Worm (Caenorhabditis elegans) whole organism, L1 larva: ENCODE results near the gene C34D10.5.

ENCODE experiments used
- C04F5.9 ChIP-seq: sonication (generic microtip); optimal IDR thresholded peaks from 2 replicates; lab custom pipeline; 2016; ENCODE audit warnings: missing genetic modification characterization, missing compliant biosample characterization
- C16A3.4 ChIP-seq: fragments of 150-350 bp; optimal IDR thresholded peaks from 2 replicates; lab custom pipeline; 2014; ENCODE audit warnings: missing biosample characterization, missing genetic modification characterization
- C34B4.2 ChIP-seq: sonication (generic microtip); optimal IDR thresholded peaks from 2 replicates; lab custom pipeline; 2017; ENCODE audit warnings: mild to moderate bottlenecking, missing genetic modification characterization, missing compliant biosample characterization
- F16B12.6 ChIP-seq: fragments of 150-350 bp; optimal IDR thresholded peaks from 2 replicates; lab custom pipeline; 2014; ENCODE audit warnings: missing biosample characterization, missing genetic modification characterization
- Y116A8C.19 ChIP-seq: sonication (generic microtip); optimal IDR thresholded peaks from 2 replicates; lab custom pipeline; 2016; ENCODE audit warnings: missing compliant biosample characterization, missing genetic modification characterization, borderline replicate concordance
- aly-2 ChIP-seq: fragments of 150-350 bp; optimal IDR thresholded peaks from 2 replicates; lab custom pipeline; 2014; ENCODE audit warnings: missing biosample characterization, missing genetic modification characterization
- ama-1 ChIP-seq: fragments of 150-350 bp; optimal IDR thresholded peaks from 2 replicates; lab custom pipeline; 2014
- blmp-1 ChIP-seq: fragments of 150-350 bp; optimal IDR thresholded peaks from 2 replicates; lab custom pipeline; 2014; ENCODE audit warnings: missing biosample characterization, missing genetic modification characterization
- ceh-8 ChIP-seq: fragments of 200-800 bp; sonication (Bioruptor generic); optimal IDR thresholded peaks from 2 replicates; lab custom pipeline; 2018; ENCODE audit warnings: mild to moderate bottlenecking, missing genetic modification characterization, moderate library complexity, missing compliant biosample characterization
- ceh-82 ChIP-seq, 3 experiments: fragments of 150-350 bp in 1 of 3; sonication (generic microtip) in 2 of 3; optimal IDR thresholded peaks; 2 replicates each; lab custom pipeline; 2014 to 2017; ENCODE audit warnings: missing biosample characterization in 3 of 3, missing genetic modification characterization in 3 of 3
- dpl-1 ChIP-seq, 3 experiments: fragments of 150-350 bp in 2 of 3; sonication (generic microtip) in 1 of 3; optimal IDR thresholded peaks; 2 replicates each; lab custom pipeline; 2014 to 2017; ENCODE audit warnings: missing biosample characterization in 3 of 3, missing genetic modification characterization in 3 of 3, missing genetic modification reagents in 3 of 3
- egl-13 ChIP-seq: sonication (generic microtip); optimal IDR thresholded peaks from 2 replicates; lab custom pipeline; 2016; ENCODE audit warnings: missing genotype, missing genetic modification reagents, missing genetic modification characterization, missing compliant biosample characterization
- egl-27 ChIP-seq, 2 experiments: fragments of 150-350 bp in 1 of 2; sonication (generic microtip); optimal IDR thresholded peaks; 3 replicates each; lab custom pipeline; 2017 to 2018; ENCODE audit warnings: missing biosample characterization in 2 of 2, missing genetic modification characterization in 2 of 2, missing genetic modification reagents in 2 of 2
- elt-2 ChIP-seq: sonication (generic microtip); optimal IDR thresholded peaks from 2 replicates; lab custom pipeline; 2016; ENCODE audit warnings: missing genetic modification characterization, mild to moderate bottlenecking, inconsistent platforms, missing compliant biosample characterization, missing genetic modification reagents
- elt-3 ChIP-seq, 6 experiments: fragments of 150-350 bp in 1 of 6; sonication (generic microtip); optimal IDR thresholded peaks; 2 replicates each; lab custom pipeline; 2017 to 2018; ENCODE audit warnings: missing biosample characterization in 6 of 6, missing genetic modification characterization in 6 of 6, inconsistent platforms in 1 of 6
- ets-5 ChIP-seq: fragments of 200-800 bp; sonication (Bioruptor generic); IDR thresholded peaks from 2 replicates; pipeline ENCODE4 v1.3.6; 2022; ENCODE audit warnings: missing genetic modification characterization, missing compliant biosample characterization
- fkh-10 ChIP-seq: sonication (generic microtip); optimal IDR thresholded peaks from 2 replicates; lab custom pipeline; 2017; ENCODE audit warnings: missing biosample characterization, missing genetic modification reagents, missing genetic modification characterization
- fos-1 ChIP-seq: fragments of 150-350 bp; optimal IDR thresholded peaks from 2 replicates; lab custom pipeline; 2014; ENCODE audit warnings: missing biosample characterization, missing genetic modification characterization
- hpl-2 ChIP-seq: fragments of 150-350 bp; optimal IDR thresholded peaks from 2 replicates; lab custom pipeline; 2014; ENCODE audit warnings: missing biosample characterization, missing genetic modification reagents, missing genetic modification characterization
- irx-1 ChIP-seq: sonication (generic microtip); optimal IDR thresholded peaks from 2 replicates; lab custom pipeline; 2016; ENCODE audit warnings: missing genetic modification characterization, missing compliant biosample characterization
- isw-1 ChIP-seq: fragments of 200-800 bp; sonication (Bioruptor generic); IDR thresholded peaks from 2 replicates; pipeline ENCODE4 v1.3.6; 2022; ENCODE audit warnings: missing genetic modification characterization, missing compliant biosample characterization
- jun-1 ChIP-seq: fragments of 150-350 bp; optimal IDR thresholded peaks from 2 replicates; lab custom pipeline; 2014; ENCODE audit warnings: missing biosample characterization, missing genetic modification reagents, missing genetic modification characterization
- lin-14 ChIP-seq: fragments of 200-800 bp; sonication (Bioruptor generic); optimal IDR thresholded peaks from 2 replicates; lab custom pipeline; 2018; ENCODE audit warnings: mild to moderate bottlenecking, missing genetic modification characterization, moderate library complexity, missing compliant biosample characterization
- lin-15B ChIP-seq: fragments of 150-350 bp; sonication (generic microtip); optimal IDR thresholded peaks from 3 replicates; lab custom pipeline; 2014; ENCODE audit warnings: missing biosample characterization, missing genetic modification characterization
- lin-35 ChIP-seq, 2 experiments: fragments of 150-350 bp; optimal IDR thresholded peaks; 2 replicates each; lab custom pipeline; 2014; ENCODE audit warnings: missing biosample characterization in 2 of 2, missing genetic modification characterization in 2 of 2, missing genetic modification reagents in 2 of 2
- lin-39 ChIP-seq: fragments of 150-350 bp; optimal IDR thresholded peaks from 2 replicates; lab custom pipeline; 2014; ENCODE audit warnings: missing biosample characterization, missing genetic modification reagents, missing genetic modification characterization
- mdl-1 ChIP-seq, 2 experiments: fragments of 150-350 bp; optimal IDR thresholded peaks; 2 replicates each; lab custom pipeline; 2014 to 2017; ENCODE audit warnings: missing biosample characterization in 2 of 2, missing genetic modification characterization in 2 of 2, inconsistent platforms in 1 of 2
- mep-1 ChIP-seq: fragments of 150-350 bp; optimal IDR thresholded peaks from 2 replicates; lab custom pipeline; 2014; ENCODE audit warnings: missing biosample characterization, missing genetic modification characterization
- nhr-11 ChIP-seq: fragments of 150-350 bp; optimal IDR thresholded peaks from 2 replicates; lab custom pipeline; 2014; ENCODE audit warnings: missing biosample characterization, missing genetic modification characterization
- nhr-12 ChIP-seq: sonication (generic microtip); optimal IDR thresholded peaks from 2 replicates; lab custom pipeline; 2017; ENCODE audit warnings: missing biosample characterization, missing genetic modification characterization
- nhr-20 ChIP-seq: sonication (generic microtip); optimal IDR thresholded peaks from 2 replicates; lab custom pipeline; 2016; ENCODE audit warnings: mild to moderate bottlenecking, missing genetic modification characterization, missing compliant biosample characterization
- nhr-28 ChIP-seq: fragments of 150-350 bp; optimal IDR thresholded peaks from 2 replicates; lab custom pipeline; 2014; ENCODE audit warnings: missing biosample characterization, missing genetic modification characterization
- nhr-71 ChIP-seq: sonication (generic microtip); optimal IDR thresholded peaks from 2 replicates; lab custom pipeline; 2016; ENCODE audit warnings: mild to moderate bottlenecking, missing genetic modification characterization, moderate library complexity, missing compliant biosample characterization
- nhr-76 ChIP-seq: sonication (generic microtip); optimal IDR thresholded peaks from 2 replicates; lab custom pipeline; 2017; ENCODE audit warnings: missing biosample characterization, missing genetic modification characterization
- nhr-77 ChIP-seq: fragments of 150-350 bp; optimal IDR thresholded peaks from 2 replicates; lab custom pipeline; 2014; ENCODE audit warnings: missing biosample characterization, missing genetic modification characterization
- nhr-84 ChIP-seq: sonication (generic microtip); optimal IDR thresholded peaks from 2 replicates; lab custom pipeline; 2017; ENCODE audit warnings: missing biosample characterization, missing genetic modification characterization
- nhr-90 ChIP-seq: sonication (generic microtip); optimal IDR thresholded peaks from 2 replicates; lab custom pipeline; 2016; ENCODE audit warnings: mild to moderate bottlenecking, missing genetic modification characterization, missing compliant biosample characterization; ENCODE audit not compliant: poor library complexity
- rnt-1 ChIP-seq: sonication (generic microtip); optimal IDR thresholded peaks from 2 replicates; lab custom pipeline; 2016; ENCODE audit warnings: mild to moderate bottlenecking, missing genetic modification characterization, moderate library complexity, missing compliant biosample characterization
- skn-1 ChIP-seq: fragments of 150-350 bp; optimal IDR thresholded peaks from 2 replicates; lab custom pipeline; 2014; ENCODE audit warnings: missing biosample characterization, missing genetic modification characterization
- snpc-4 ChIP-seq: fragments of 150-350 bp; optimal IDR thresholded peaks from 2 replicates; lab custom pipeline; 2014; ENCODE audit warnings: missing biosample characterization, missing genetic modification characterization
- snu-23 ChIP-seq: sonication (generic microtip); optimal IDR thresholded peaks from 2 replicates; lab custom pipeline; 2016; ENCODE audit warnings: missing genetic modification characterization, missing compliant biosample characterization
- sox-4 ChIP-seq: sonication (generic microtip); optimal IDR thresholded peaks from 2 replicates; lab custom pipeline; 2016; ENCODE audit warnings: missing genetic modification characterization, missing compliant biosample characterization
- tbx-2 ChIP-seq: sonication (generic microtip); optimal IDR thresholded peaks from 2 replicates; lab custom pipeline; 2016; ENCODE audit warnings: missing genetic modification characterization, missing compliant biosample characterization
- tlp-1 ChIP-seq: fragments of 150-350 bp; optimal IDR thresholded peaks from 2 replicates; lab custom pipeline; 2014; ENCODE audit warnings: missing biosample characterization, missing genetic modification characterization
- unc-130 ChIP-seq: fragments of 150-350 bp; optimal IDR thresholded peaks from 2 replicates; lab custom pipeline; 2017; ENCODE audit warnings: missing biosample characterization, missing genetic modification characterization, inconsistent platforms
- unc-30 ChIP-seq: sonication (generic microtip); optimal IDR thresholded peaks from 2 replicates; lab custom pipeline; 2017; ENCODE audit warnings: missing biosample characterization, missing genetic modification characterization
- unc-86 ChIP-seq: sonication (generic microtip); optimal IDR thresholded peaks from 2 replicates; lab custom pipeline; 2016; ENCODE audit warnings: missing genetic modification characterization, missing compliant biosample characterization
- unc-98 ChIP-seq: fragments of 200-800 bp; sonication (Bioruptor generic); IDR thresholded peaks from 2 replicates; pipeline ENCODE4 v1.3.6; 2022; ENCODE audit warnings: missing genetic modification characterization, missing compliant biosample characterization
- vab-15 ChIP-seq: sonication (generic microtip); optimal IDR thresholded peaks from 2 replicates; lab custom pipeline; 2017; ENCODE audit warnings: missing genotype, mild to moderate bottlenecking, missing genetic modification characterization, missing compliant biosample characterization
- xbp-1 ChIP-seq: sonication (generic microtip); optimal IDR thresholded peaks from 2 replicates; lab custom pipeline; 2016; ENCODE audit warnings: missing genetic modification characterization, missing compliant biosample characterization
- ztf-11 ChIP-seq, 2 experiments: sonication (generic microtip); optimal IDR thresholded peaks; 2 replicates each; lab custom pipeline; 2016 to 2017; ENCODE audit warnings: missing genetic modification characterization in 2 of 2, missing biosample characterization in 1 of 2, missing compliant biosample characterization in 1 of 2

Gene C34D10.5

DNA sequence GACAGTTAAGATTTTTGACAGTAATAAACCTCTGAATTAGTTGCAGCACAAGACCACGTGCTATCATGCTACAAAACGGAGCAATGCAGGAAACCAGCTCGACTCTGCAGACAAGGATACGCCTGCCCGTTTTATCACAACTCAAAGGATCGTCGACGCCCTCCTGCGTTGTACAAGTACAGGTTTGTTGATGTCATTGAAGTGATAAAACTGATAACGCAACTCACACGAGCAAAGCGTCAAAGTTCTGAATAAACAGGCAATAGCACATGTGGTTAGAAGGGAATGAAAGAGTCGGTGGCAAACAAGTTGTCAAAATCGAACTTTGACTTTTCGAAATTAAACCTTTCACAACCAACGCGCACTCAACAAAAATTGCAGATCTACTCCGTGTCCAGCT is 4.9 kb downstream of the C34D10.5 start:
- TF ChIP-seq snu-23 (GFP tag; lab: Kevin White, UChicago) (no peak), C04F5.9 (tag; lab: Kevin White, UChicago) (no peak), jun-1 (peak; percentile 23), hpl-2 (GFP tag; lab: Kevin White, UChicago) (no peak), ceh-8 (GFP tag; lab: Kevin White, UChicago) (no peak), nhr-90 (tag; lab: Kevin White, UChicago) (peak; percentile 6), lin-39 (tag; lab: Kevin White, UChicago) (no peak), mep-1 (tag; lab: Kevin White, UChicago) (no peak), nhr-28 (tag; lab: Kevin White, UChicago) (no peak), ets-5 (no peak), mdl-1 (tag; optimal IDR thresholded peaks at IDR 0.05; lab: Kevin White, UChicago) (peak in 1 of 2 experiments; percentile 60), nhr-11 (no peak), nhr-84 (tag; lab: Kevin White, UChicago) (no peak), lin-35 (GFP tag; optimal IDR thresholded peaks at IDR 0.05; lab: Kevin White, UChicago) (peak in 1 of 2 experiments; percentile 60), nhr-12 (no peak), nhr-71 (peak; percentile 4), ama-1 (lab: Kevin White, UChicago) (no peak), egl-27 (tag; optimal IDR thresholded peaks at IDR 0.05; lab: Kevin White, UChicago) (no peak), fos-1 (no peak), elt-2 (tag; lab: Kevin White, UChicago) (peak; percentile 80), skn-1 (tag; lab: Kevin White, UChicago) (no peak)

ce11 chrX:8026709-8027108 is 8.9 kb downstream of the C34D10.5 start:
- TF ChIP-seq nhr-77 (tag; lab: Kevin White, UChicago) (no peak), rnt-1 (tag; lab: Kevin White, UChicago) (peak; percentile 27), blmp-1 (tag; lab: Kevin White, UChicago) (peak; percentile 72), nhr-20 (tag; lab: Kevin White, UChicago) (peak; percentile 64), tbx-2 (tag; lab: Kevin White, UChicago) (no peak), lin-14 (GFP tag; lab: Kevin White, UChicago) (peak; percentile 64), mep-1 (tag; lab: Kevin White, UChicago) (no peak), F16B12.6 (tag; lab: Kevin White, UChicago) (no peak), ceh-82 (tag; optimal IDR thresholded peaks at IDR 0.05; lab: Kevin White, UChicago) (no peak), mdl-1 (tag; optimal IDR thresholded peaks at IDR 0.05; lab: Kevin White, UChicago) (peak in 1 of 2 experiments; percentile 40), ztf-11 (tag; optimal IDR thresholded peaks at IDR 0.05; lab: Kevin White, UChicago) (no peak), nhr-90 (tag; lab: Kevin White, UChicago) (peak; percentile 13), lin-39 (tag; lab: Kevin White, UChicago) (no peak), unc-30 (tag; lab: Kevin White, UChicago) (no peak), isw-1 (no peak), unc-98 (GFP tag; lab: Robert Waterston, UW) (no peak), sox-4 (tag; lab: Kevin White, UChicago) (no peak), ceh-8 (GFP tag; lab: Kevin White, UChicago) (no peak), egl-13 (tag; lab: Kevin White, UChicago) (no peak), dpl-1 (GFP tag; optimal IDR thresholded peaks at IDR 0.05; lab: Kevin White, UChicago) (peak in 1 of 3 experiments; percentile 11), snpc-4 (tag; lab: Kevin White, UChicago) (no peak), vab-15 (tag; lab: Kevin White, UChicago) (no peak), Y116A8C.19 (tag; lab: Kevin White, UChicago) (no peak), xbp-1 (tag; lab: Kevin White, UChicago) (no peak), fkh-10 (GFP tag; lab: Kevin White, UChicago) (no peak), nhr-71 (peak; percentile 68), irx-1 (tag; lab: Kevin White, UChicago) (no peak), C16A3.4 (no peak), unc-86 (no peak), nhr-84 (tag; lab: Kevin White, UChicago) (no peak), elt-3 (tag; optimal IDR thresholded peaks at IDR 0.05; lab: Kevin White, UChicago) (no peak), lin-35 (GFP tag; optimal IDR thresholded peaks at IDR 0.05; lab: Kevin White, UChicago) (peak in 1 of 2 experiments; percentile 68), snu-23 (GFP tag; lab: Kevin White, UChicago) (peak; percentile 67), elt-2 (tag; lab: Kevin White, UChicago) (peak; percentile 46), egl-27 (tag; optimal IDR thresholded peaks at IDR 0.05; lab: Kevin White, UChicago) (no peak), nhr-12 (no peak), nhr-76 (no peak), aly-2 (tag; lab: Kevin White, UChicago) (no peak), C34B4.2 (tag; lab: Kevin White, UChicago) (no peak), unc-130 (tag; lab: Kevin White, UChicago) (no peak), nhr-11 (no peak), tlp-1 (no peak), lin-15B (tag; lab: Kevin White, UChicago) (no peak)
